Fruit fly (Drosophila melanogaster) S2 (cell line): ENCODE data around the gene Rab6.

Experiments used
- CG8478 ChIP-seq: fragments of >200 bp; optimal IDR thresholded peaks from 2 replicates; lab custom pipeline; 2018
- CTCF ChIP-seq, 2 experiments: fragments of >200 bp; optimal IDR thresholded peaks; 2 replicates each; lab custom pipeline; 2018

- TF ChIP-seq CTCF (optimal IDR thresholded peaks at IDR 0.05; lab: Kevin White, UChicago) (no peak), CG8478 (lab: Kevin White, UChicago) (no peak)
Observed at dm6 chr2L:12079827-12080381, 29.0 kb downstream of the Rab6 start.
